Worm (Caenorhabditis elegans): ENCODE data around the gene mrpl-11.

The mrpl-11 gene

DNA sequence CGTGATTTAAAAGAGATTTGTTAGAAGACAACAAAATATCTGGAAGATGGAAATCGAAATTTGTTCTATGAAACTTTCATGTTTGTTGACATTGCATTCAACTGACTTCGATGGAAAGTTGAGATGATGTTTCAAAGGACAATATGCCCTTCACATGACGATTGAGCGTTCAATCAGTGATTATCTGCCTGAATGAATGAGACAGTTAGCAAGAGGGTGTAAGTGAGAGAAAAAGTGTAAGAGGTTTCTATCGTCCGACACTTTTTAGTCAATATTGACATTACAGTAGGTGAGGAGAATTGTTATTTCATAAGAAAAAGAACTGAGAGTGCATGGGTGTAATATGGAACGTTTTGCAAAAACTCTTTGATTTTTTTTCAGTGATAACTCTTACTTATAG, 15.8 kb downstream of the mrpl-11 start:
- TF ChIP-seq nfyb-1 (GFP tag; IDR thresholded peaks at IDR 0.05), result no peak
- TF ChIP-seq cebp-1 (GFP tag; IDR thresholded peaks at IDR 0.05), result peak; percentile 36; the same call in 1 of the 2 replicates
- peak; percentile 54 for TF ChIP-seq cebp-1 (tag; optimal IDR thresholded peaks at IDR 0.05)
- peak; percentile 26 for TF ChIP-seq somi-1 (GFP tag; optimal IDR thresholded peaks at IDR 0.05)
- peak; percentile 70 for TF ChIP-seq pha-4 (tag; optimal IDR thresholded peaks at IDR 0.05)

DNA sequence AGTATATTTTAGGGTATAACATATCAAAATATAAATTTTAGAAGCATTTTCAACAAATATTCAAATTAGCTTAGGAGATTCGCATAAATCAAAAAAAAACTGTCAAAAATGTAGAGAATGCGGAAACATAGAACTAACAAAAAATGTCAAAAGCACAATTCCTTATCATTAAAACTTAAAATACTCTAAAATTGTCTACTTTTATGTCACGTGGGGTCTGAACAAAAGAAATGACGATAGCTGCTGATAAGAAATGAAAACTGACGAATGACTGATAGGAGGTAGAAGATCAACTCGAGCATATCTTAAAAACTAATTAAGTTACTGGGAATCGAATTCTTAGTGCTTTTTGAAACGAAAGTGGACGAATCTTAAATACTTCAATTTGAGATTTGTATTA, 16.2 kb downstream of the mrpl-11 start:
- TF ChIP-seq cebp-1 (GFP tag; IDR thresholded peaks at IDR 0.05) (no peak), cebp-1 (tag; optimal IDR thresholded peaks at IDR 0.05) (no peak), nhr-80 (tag; optimal IDR thresholded peaks at IDR 0.05) (peak; percentile 35), lin-54 (GFP tag; optimal IDR thresholded peaks at IDR 0.05) (peak; percentile 6), let-607 (tag; optimal IDR thresholded peaks at IDR 0.05) (peak in 1 of 2 experiments; percentile 42), snpc-1.3 (tag; optimal IDR thresholded peaks at IDR 0.05; ENCODE audit: insufficient read depth) (peak; percentile 1), unc-62 (GFP tag; optimal IDR thresholded peaks at IDR 0.05) (peak; percentile 55)

- TF ChIP-seq nhr-80 (tag; optimal IDR thresholded peaks at IDR 0.05), result peak; percentile 66
- TF ChIP-seq K12H6.12 (tag; optimal IDR thresholded peaks at IDR 0.05), result peak; percentile 25
- no peak for TF ChIP-seq bed-1 (GFP tag; IDR thresholded peaks at IDR 0.05)
- TF ChIP-seq madf-6 (GFP tag; IDR thresholded peaks at IDR 0.05), result peak; percentile 41; the same call in 1 of the 2 replicates
- no peak for TF ChIP-seq cebp-1 (GFP tag; IDR thresholded peaks at IDR 0.05)
- peak; percentile 55 for TF ChIP-seq cebp-1 (tag; optimal IDR thresholded peaks at IDR 0.05)
- TF ChIP-seq K11D2.4 (GFP tag; IDR thresholded peaks at IDR 0.05), result 0 out of 2 replicates have a peak, but pooled peaks have one; percentile 58
- no peak for TF ChIP-seq tbx-9 (tag; optimal IDR thresholded peaks at IDR 0.05; ENCODE audit: borderline replicate concordance)
- peak; percentile 45 for TF ChIP-seq hmg-1.2 (GFP tag; IDR thresholded peaks at IDR 0.05)
- no peak for TF ChIP-seq snpc-4 (GFP tag; optimal IDR thresholded peaks at IDR 0.05)
- peak in 1 of 4 experiments; percentile 1 for TF ChIP-seq snpc-4 (tag; optimal IDR thresholded peaks at IDR 0.05)
- TF ChIP-seq lin-40 (tag; optimal IDR thresholded peaks at IDR 0.05), result peak; percentile 8
- TF ChIP-seq unc-62 (GFP tag; optimal IDR thresholded peaks at IDR 0.05), result peak; percentile 69
- TF ChIP-seq dox-1 (GFP tag; IDR thresholded peaks at IDR 0.05), result peak; percentile 47; the same call in 1 of the 2 replicates
- TF ChIP-seq egl-18 (GFP tag; IDR thresholded peaks at IDR 0.05), result no peak
- peak; percentile 8 for TF ChIP-seq F22D6.2 (tag; optimal IDR thresholded peaks at IDR 0.05)
- no peak for TF ChIP-seq mel-28 (tag; optimal IDR thresholded peaks at IDR 0.05; ENCODE audit: borderline replicate concordance)
- 0 out of 2 replicates have a peak, but pooled peaks have one; percentile 13 for TF ChIP-seq C06A6.2 (GFP tag; conservative IDR thresholded peaks at IDR 0.05)
Measured at ce11 chrIII:8734327-8734885, 17.0 kb downstream of the mrpl-11 start.

ce11 chrIII:8737391-8737790, 19.9 kb downstream of the mrpl-11 start:
- TF ChIP-seq madf-6 (GFP tag; IDR thresholded peaks at IDR 0.05) (0 out of 2 replicates have a peak, but pooled peaks have one; percentile 10), hrde-1 (tag; optimal IDR thresholded peaks at IDR 0.05; ENCODE audit: borderline replicate concordance) (no peak), snpc-1.1 (tag; optimal IDR thresholded peaks at IDR 0.05; ENCODE audit: insufficient read depth) (no peak), ztf-22 (GFP tag; optimal IDR thresholded peaks at IDR 0.05) (no peak), lag-1 (GFP tag; IDR thresholded peaks at IDR 0.05) (no peak)

ce11 chrIII:8738289-8738688, 20.8 kb downstream of the mrpl-11 start:
- no peak for TF ChIP-seq B0261.1 (tag; optimal IDR thresholded peaks at IDR 0.05)
- TF ChIP-seq mel-28 (tag; optimal IDR thresholded peaks at IDR 0.05; ENCODE audit: borderline replicate concordance), result no peak
- no peak for TF ChIP-seq nhr-179 (tag; optimal IDR thresholded peaks at IDR 0.05)
- TF ChIP-seq T26A5.8 (tag; optimal IDR thresholded peaks at IDR 0.05), result no peak
- no peak for TF ChIP-seq sea-2 (GFP tag; IDR thresholded peaks at IDR 0.05)
- no peak for TF ChIP-seq athp-1 (tag; optimal IDR thresholded peaks at IDR 0.05)
- no peak for TF ChIP-seq lin-35 (GFP tag; optimal IDR thresholded peaks at IDR 0.05)
- no peak for TF ChIP-seq ZK185.1 (tag; optimal IDR thresholded peaks at IDR 0.05; ENCODE audit: poor library complexity, severe bottlenecking)
- TF ChIP-seq dpl-1 (GFP tag; optimal IDR thresholded peaks at IDR 0.05), result no peak
- no peak for TF ChIP-seq cebp-1 (GFP tag; IDR thresholded peaks at IDR 0.05)
- no peak for TF ChIP-seq cebp-1 (tag; optimal IDR thresholded peaks at IDR 0.05)
- no peak for TF ChIP-seq K11D2.4 (GFP tag; IDR thresholded peaks at IDR 0.05)
- no peak for TF ChIP-seq ztf-6 (GFP tag; IDR thresholded peaks at IDR 0.05)
- no peak for TF ChIP-seq lag-1 (GFP tag; IDR thresholded peaks at IDR 0.05)
- no peak for TF ChIP-seq madf-3 (GFP tag; IDR thresholded peaks at IDR 0.05)
- TF ChIP-seq T07F8.4 (tag; optimal IDR thresholded peaks at IDR 0.05), result no peak
- TF ChIP-seq lsl-1 (GFP tag; optimal IDR thresholded peaks at IDR 0.05), result no peak
